Worm (Caenorhabditis elegans) whole organism, early embryonic: Measurements from ENCODE around the gene F10C1.8.

Source experiments
- B0310.2 ChIP-seq: sonication (generic microtip); optimal IDR thresholded peaks from 2 replicates; lab custom pipeline; 2016; ENCODE audit warnings: mild to moderate bottlenecking, missing genetic modification characterization, missing compliant biosample characterization
- F13C5.2 ChIP-seq: sonication (generic microtip); optimal IDR thresholded peaks from 2 replicates; lab custom pipeline; 2017; ENCODE audit warnings: mild to moderate bottlenecking, missing genetic modification characterization, inconsistent platforms, missing compliant biosample characterization
- aly-1 ChIP-seq: sonication (generic microtip); optimal IDR thresholded peaks from 2 replicates; lab custom pipeline; 2016; ENCODE audit warnings: missing genetic modification characterization, missing compliant biosample characterization
- ama-1 ChIP-seq: fragments of 150-350 bp; optimal IDR thresholded peaks from 2 replicates; lab custom pipeline; 2014
- ceh-13 ChIP-seq: fragments of 200-800 bp; sonication (Bioruptor generic); optimal IDR thresholded peaks from 2 replicates; lab custom pipeline; 2018; ENCODE audit warnings: mild to moderate bottlenecking, missing genetic modification characterization, missing compliant biosample characterization
- ceh-36 ChIP-seq: sonication (generic microtip); optimal IDR thresholded peaks from 2 replicates; lab custom pipeline; 2016; ENCODE audit warnings: missing genetic modification characterization, inconsistent platforms, missing compliant biosample characterization
- ets-7 ChIP-seq: sonication (generic microtip); optimal IDR thresholded peaks from 2 replicates; lab custom pipeline; 2016; ENCODE audit warnings: missing genotype, missing genetic modification characterization, missing compliant biosample characterization
- flt-1 ChIP-seq: fragments of 200-800 bp; sonication (Bioruptor generic); IDR thresholded peaks from 2 replicates; pipeline ENCODE4 v1.3.6; 2022; ENCODE audit warnings: missing genetic modification characterization, missing compliant biosample characterization
- hmbx-1 ChIP-seq: sonication (generic microtip); optimal IDR thresholded peaks from 2 replicates; lab custom pipeline; 2016; ENCODE audit warnings: mild to moderate bottlenecking, missing genetic modification characterization, missing compliant biosample characterization
- hmg-4 ChIP-seq: fragments of 200-800 bp; sonication (Bioruptor generic); optimal IDR thresholded peaks from 2 replicates; lab custom pipeline; 2018; ENCODE audit warnings: mild to moderate bottlenecking, missing genetic modification characterization, missing compliant biosample characterization
- hnd-1 ChIP-seq: sonication (generic microtip); optimal IDR thresholded peaks from 2 replicates; lab custom pipeline; 2016; ENCODE audit warnings: missing genetic modification characterization, missing compliant biosample characterization
- pes-1 ChIP-seq: fragments of 200-800 bp; sonication (Bioruptor generic); IDR thresholded peaks from 2 replicates; pipeline ENCODE4 v1.3.6; 2022; ENCODE audit warnings: missing genetic modification reagents, missing genetic modification characterization, missing compliant biosample characterization
- scrt-1 ChIP-seq: fragments of 200-800 bp; sonication (Bioruptor generic); IDR thresholded peaks from 2 replicates; pipeline ENCODE4 v1.3.6; 2022; ENCODE audit warnings: missing genetic modification characterization, missing compliant biosample characterization
- sea-1 ChIP-seq: fragments of 200-800 bp; sonication (Bioruptor generic); conservative IDR thresholded peaks from 2 replicates; pipeline ENCODE4 v1.3.6; 2022; ENCODE audit warnings: missing genetic modification characterization, missing compliant biosample characterization
- tbx-11 ChIP-seq: fragments of 200-800 bp; sonication (Bioruptor generic); IDR thresholded peaks from 2 replicates; pipeline ENCODE4 v1.3.6; 2022; ENCODE audit warnings: missing genetic modification characterization, missing compliant biosample characterization
- tbx-37 ChIP-seq: fragments of 200-800 bp; sonication (Bioruptor generic); conservative IDR thresholded peaks from 2 replicates; pipeline ENCODE4 v1.3.6; 2022; ENCODE audit warnings: missing genetic modification reagents, missing genetic modification characterization, missing compliant biosample characterization
- tra-4 ChIP-seq: sonication (generic microtip); optimal IDR thresholded peaks from 2 replicates; lab custom pipeline; 2017; ENCODE audit warnings: missing genetic modification characterization, missing compliant biosample characterization

Gene F10C1.8

ce11 chrII:5735744-5736143, 18.5 kb upstream of the F10C1.8 start:
- peak; percentile 77 for TF ChIP-seq ets-7 (tag; lab: Kevin White, UChicago)
- TF ChIP-seq ama-1 (lab: Kevin White, UChicago) = no peak

- TF ChIP-seq hmg-4 (no peak), F13C5.2 (tag; lab: Kevin White, UChicago) (no peak), ets-7 (tag; lab: Kevin White, UChicago) (no peak), hnd-1 (no peak), flt-1 (GFP tag; lab: Robert Waterston, UW) (no peak), ceh-36 (tag; lab: Kevin White, UChicago) (no peak), pes-1 (no peak), tbx-37 (GFP tag; lab: Robert Waterston, UW) (no peak), tra-4 (no peak), ama-1 (lab: Kevin White, UChicago) (no peak), hmbx-1 (tag; lab: Kevin White, UChicago) (no peak), B0310.2 (tag; lab: Kevin White, UChicago) (no peak)
Observed at ce11 chrII:5736599-5736998, 17.7 kb upstream of the F10C1.8 start.

ce11 chrII:5738795-5739194, 15.5 kb upstream of the F10C1.8 start, which contains the start of gene hlh-14:
Gene hlh-14 (minus strand): TSS chrII:5738895.
- TF ChIP-seq hmg-4 = no peak
- TF ChIP-seq B0310.2 (tag; lab: Kevin White, UChicago) = no peak
- TF ChIP-seq F13C5.2 (tag; lab: Kevin White, UChicago) = no peak
- no peak for TF ChIP-seq ets-7 (tag; lab: Kevin White, UChicago)
- TF ChIP-seq tbx-37 (GFP tag; lab: Robert Waterston, UW) = no peak

ce11 chrII:5742767-5743166, 11.5 kb upstream of the F10C1.8 start:
- TF ChIP-seq ceh-36 (tag; lab: Kevin White, UChicago) (no peak), hnd-1 (no peak), tbx-11 (GFP tag; lab: Robert Waterston, UW) (no peak), scrt-1 (GFP tag; lab: Robert Waterston, UW) (no peak), ceh-13 (GFP tag; lab: Kevin White, UChicago) (no peak), ets-7 (tag; lab: Kevin White, UChicago) (no peak), flt-1 (GFP tag; lab: Robert Waterston, UW) (no peak), sea-1 (GFP tag; lab: Robert Waterston, UW) (no peak), pes-1 (no peak), F13C5.2 (tag; lab: Kevin White, UChicago) (no peak), hmg-4 (no peak), hmbx-1 (tag; lab: Kevin White, UChicago) (no peak), aly-1 (no peak), tra-4 (no peak), ama-1 (lab: Kevin White, UChicago) (no peak), B0310.2 (tag; lab: Kevin White, UChicago) (no peak), tbx-37 (GFP tag; lab: Robert Waterston, UW) (no peak)

- no peak for TF ChIP-seq B0310.2 (tag; lab: Kevin White, UChicago)
- no peak for TF ChIP-seq ceh-36 (tag; lab: Kevin White, UChicago)
- no peak for TF ChIP-seq scrt-1 (GFP tag; lab: Robert Waterston, UW)
Observed at ce11 chrII:5744342-5744741, 9.9 kb upstream of the F10C1.8 start.

ce11 chrII:5745088-5745487, 9.2 kb upstream of the F10C1.8 start, which contains the start of gene F10C1.9:
Gene F10C1.9 (minus strand): TSS chrII:5745284.
- TF ChIP-seq sea-1 (GFP tag; lab: Robert Waterston, UW) = no peak
- TF ChIP-seq B0310.2 (tag; lab: Kevin White, UChicago) = no peak
- TF ChIP-seq tbx-37 (GFP tag; lab: Robert Waterston, UW) = no peak
- no peak for TF ChIP-seq tbx-11 (GFP tag; lab: Robert Waterston, UW)
- no peak for TF ChIP-seq pes-1
- TF ChIP-seq aly-1 = no peak
- no peak for TF ChIP-seq hmg-4
- no peak for TF ChIP-seq hmbx-1 (tag; lab: Kevin White, UChicago)
- no peak for TF ChIP-seq tra-4
- TF ChIP-seq hnd-1 = no peak
- no peak for TF ChIP-seq ceh-36 (tag; lab: Kevin White, UChicago)

ce11 chrII:5747312-5747711, 7.0 kb upstream of the F10C1.8 start:
- TF ChIP-seq F13C5.2 (tag; lab: Kevin White, UChicago) (no peak), ets-7 (tag; lab: Kevin White, UChicago) (no peak), ceh-13 (GFP tag; lab: Kevin White, UChicago) (no peak), hnd-1 (no peak), aly-1 (no peak), tbx-37 (GFP tag; lab: Robert Waterston, UW) (no peak), ceh-36 (tag; lab: Kevin White, UChicago) (no peak), pes-1 (no peak), sea-1 (GFP tag; lab: Robert Waterston, UW) (no peak), flt-1 (GFP tag; lab: Robert Waterston, UW) (no peak), tra-4 (no peak), scrt-1 (GFP tag; lab: Robert Waterston, UW) (no peak), ama-1 (lab: Kevin White, UChicago) (no peak), B0310.2 (tag; lab: Kevin White, UChicago) (no peak), hmg-4 (no peak), tbx-11 (GFP tag; lab: Robert Waterston, UW) (no peak)

- TF ChIP-seq scrt-1 (GFP tag; lab: Robert Waterston, UW) (no peak), tbx-11 (GFP tag; lab: Robert Waterston, UW) (no peak), hmg-4 (no peak), hmbx-1 (tag; lab: Kevin White, UChicago) (no peak), F13C5.2 (tag; lab: Kevin White, UChicago) (no peak), sea-1 (GFP tag; lab: Robert Waterston, UW) (no peak), flt-1 (GFP tag; lab: Robert Waterston, UW) (no peak), ama-1 (lab: Kevin White, UChicago) (no peak), ets-7 (tag; lab: Kevin White, UChicago) (no peak), aly-1 (no peak), ceh-13 (GFP tag; lab: Kevin White, UChicago) (no peak), hnd-1 (no peak), ceh-36 (tag; lab: Kevin White, UChicago) (no peak), tbx-37 (GFP tag; lab: Robert Waterston, UW) (no peak)
Observed at ce11 chrII:5748395-5748794, 5.9 kb upstream of the F10C1.8 start.
